Worm (Caenorhabditis elegans) whole organism, young adult: Measurements from ENCODE around the gene skr-14.

Experiments
- Y53F4B.3 ChIP-seq: fragments of 200-800 bp; sonication (Bioruptor generic); IDR thresholded peaks from 2 replicates; pipeline ENCODE4 v1.3.6; 2022; ENCODE audit warnings: missing genetic modification reagents, missing genetic modification characterization, missing compliant biosample characterization
- ama-1 ChIP-seq, 3 experiments: fragments of 150-350 bp in 1 of 3; sonication (generic microtip) in 2 of 3; optimal IDR thresholded peaks; 2 replicates each; lab custom pipeline; 2014 to 2018; ENCODE audit warnings: missing biosample characterization in 2 of 3, missing genetic modification characterization in 2 of 3, missing genetic modification reagents in 2 of 3
- ccch-3 ChIP-seq: fragments of 200-800 bp; sonication (Bioruptor generic); optimal IDR thresholded peaks from 2 replicates; lab custom pipeline; 2018; ENCODE audit warnings: mild to moderate bottlenecking, missing genetic modification characterization, missing compliant biosample characterization
- dpff-1 ChIP-seq: sonication (generic microtip); optimal IDR thresholded peaks from 2 replicates; lab custom pipeline; 2017; ENCODE audit warnings: mild to moderate bottlenecking, missing genetic modification characterization, missing compliant biosample characterization
- ets-4 ChIP-seq: fragments of 200-800 bp; sonication (Bioruptor generic); optimal IDR thresholded peaks from 2 replicates; lab custom pipeline; 2018; ENCODE audit warnings: mild to moderate bottlenecking, missing genetic modification characterization, missing compliant biosample characterization
- nhr-120 ChIP-seq: fragments of 200-800 bp; sonication (Bioruptor generic); IDR thresholded peaks from 2 replicates; pipeline ENCODE4 v1.3.6; 2022; ENCODE audit warnings: missing genetic modification characterization, missing compliant biosample characterization
- unc-62 ChIP-seq: fragments of 150-350 bp; optimal IDR thresholded peaks from 2 replicates; lab custom pipeline; 2014; ENCODE audit warnings: missing biosample characterization, missing genetic modification reagents, missing genetic modification characterization

DNA sequence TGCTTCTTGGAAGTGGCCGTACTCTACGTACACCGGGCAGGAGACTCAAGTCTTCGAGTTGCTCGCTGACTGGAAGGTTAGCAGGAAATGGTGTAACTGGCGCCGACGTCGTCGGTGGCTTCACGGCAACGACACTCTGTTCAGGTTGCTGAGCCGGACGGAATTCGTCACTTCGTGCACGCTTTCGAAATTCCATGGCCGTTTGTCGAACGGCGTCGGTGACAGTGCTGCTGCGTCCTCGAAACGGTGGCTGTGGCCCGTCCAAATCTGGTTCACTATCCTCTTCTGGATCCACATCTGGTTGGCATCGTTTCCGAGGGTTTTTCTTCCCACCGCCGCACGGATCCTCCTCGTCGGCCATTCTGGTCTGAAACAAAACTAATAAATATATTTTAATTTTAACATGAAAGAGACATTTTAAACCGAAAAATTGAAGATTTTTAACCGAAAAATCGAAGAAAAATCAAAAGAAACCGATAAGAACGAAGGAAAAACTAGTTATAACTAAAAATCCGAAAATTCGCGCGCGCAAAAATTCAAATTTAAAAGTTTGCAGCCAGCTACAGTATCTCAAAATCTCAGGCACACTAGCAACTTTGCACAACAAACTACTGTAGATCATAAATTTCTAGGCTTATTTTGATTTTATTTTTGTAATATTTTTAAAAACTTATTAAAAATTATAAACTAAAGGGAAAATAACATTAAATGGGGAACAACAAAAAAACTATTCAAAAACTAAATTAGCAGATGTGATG lies 45.4 kb downstream of the skr-14 start, which contains the start of gene F32D1.7:
- TF ChIP-seq ets-4 (no peak), unc-62 (no peak), ama-1 (optimal IDR thresholded peaks at IDR 0.05; lab: Kevin White, UChicago) (no peak), ama-1 (GFP tag; optimal IDR thresholded peaks at IDR 0.05; lab: Kevin White, UChicago) (no peak), Y53F4B.3 (GFP tag; lab: Robert Waterston, UW) (no peak), ccch-3 (GFP tag; lab: Kevin White, UChicago) (no peak), dpff-1 (tag; lab: Kevin White, UChicago) (no peak), nhr-120 (GFP tag; lab: Robert Waterston, UW) (no peak)
